Worm (Caenorhabditis elegans) whole organism, L2 larva: ENCODE data around the gene W02H5.2.

Source experiments
- C34F6.9 ChIP-seq: fragments of 150-350 bp; optimal IDR thresholded peaks from 2 replicates; lab custom pipeline; 2014; ENCODE audit warnings: missing biosample characterization, missing genetic modification characterization
- F13H6.1 ChIP-seq: sonication (generic microtip); optimal IDR thresholded peaks from 2 replicates; lab custom pipeline; 2016; ENCODE audit warnings: missing genetic modification characterization, missing compliant biosample characterization
- R02D3.7 ChIP-seq: fragments of 150-350 bp; optimal IDR thresholded peaks from 2 replicates; lab custom pipeline; 2014; ENCODE audit warnings: missing biosample characterization, missing genetic modification characterization
- Y55F3AM.14 ChIP-seq: fragments of 200-800 bp; sonication (Bioruptor generic); optimal IDR thresholded peaks from 2 replicates; lab custom pipeline; 2018; ENCODE audit warnings: mild to moderate bottlenecking, missing genetic modification characterization, missing compliant biosample characterization
- ZK546.5 ChIP-seq: sonication (generic microtip); optimal IDR thresholded peaks from 2 replicates; lab custom pipeline; 2017; ENCODE audit warnings: missing biosample characterization, missing genetic modification characterization
- aly-2 ChIP-seq: fragments of 150-350 bp; optimal IDR thresholded peaks from 2 replicates; lab custom pipeline; 2014; ENCODE audit warnings: missing biosample characterization, missing genetic modification characterization
- blmp-1 ChIP-seq: sonication (generic microtip); optimal IDR thresholded peaks from 2 replicates; lab custom pipeline; 2017; ENCODE audit warnings: missing genetic modification characterization, mild to moderate bottlenecking, missing compliant biosample characterization, antibody characterized with exemption, moderate library complexity; ENCODE audit not compliant: insufficient read depth
- crh-2 ChIP-seq: sonication (generic microtip); optimal IDR thresholded peaks from 2 replicates; lab custom pipeline; 2017; ENCODE audit warnings: missing biosample characterization, missing genetic modification characterization
- egl-27 ChIP-seq: sonication (generic microtip); optimal IDR thresholded peaks from 3 replicates; lab custom pipeline; 2017; ENCODE audit warnings: missing biosample characterization, missing genetic modification reagents, missing genetic modification characterization
- fos-1 ChIP-seq: fragments of 150-350 bp; optimal IDR thresholded peaks from 2 replicates; lab custom pipeline; 2014; ENCODE audit warnings: missing biosample characterization, missing genetic modification characterization
- gmeb-1 ChIP-seq: fragments of 150-350 bp; optimal IDR thresholded peaks from 2 replicates; lab custom pipeline; 2014; ENCODE audit warnings: missing biosample characterization, missing genetic modification characterization
- lin-11 ChIP-seq: fragments of 150-350 bp; sonication (generic microtip); optimal IDR thresholded peaks from 2 replicates; lab custom pipeline; 2014; ENCODE audit warnings: missing biosample characterization, missing genetic modification characterization, inconsistent platforms, mixed read lengths
- lin-13 ChIP-seq: fragments of 150-350 bp; optimal IDR thresholded peaks from 2 replicates; lab custom pipeline; 2014; ENCODE audit warnings: missing biosample characterization, missing genetic modification reagents, missing genetic modification characterization
- lin-39 ChIP-seq: fragments of 150-350 bp; optimal IDR thresholded peaks from 2 replicates; lab custom pipeline; 2014; ENCODE audit warnings: missing biosample characterization, missing genetic modification reagents, missing genetic modification characterization
- lsy-2 ChIP-seq, 2 experiments: fragments of 150-350 bp in 1 of 2; sonication (generic microtip) in 1 of 2; optimal IDR thresholded peaks; 2 replicates each; lab custom pipeline; 2014 to 2017; ENCODE audit warnings: missing biosample characterization in 2 of 2, missing genetic modification characterization in 2 of 2
- mab-5 ChIP-seq: fragments of 150-350 bp; optimal IDR thresholded peaks from 2 replicates; lab custom pipeline; 2014; ENCODE audit warnings: missing biosample characterization, missing genetic modification characterization
- mdl-1 ChIP-seq, 2 experiments: fragments of 150-350 bp in 1 of 2; sonication (generic microtip) in 1 of 2; optimal IDR thresholded peaks; 2 replicates each; lab custom pipeline; 2017; ENCODE audit warnings: missing biosample characterization in 2 of 2, missing genetic modification characterization in 2 of 2
- nhr-11 ChIP-seq: fragments of 150-350 bp; optimal IDR thresholded peaks from 2 replicates; lab custom pipeline; 2014; ENCODE audit warnings: missing biosample characterization, missing genetic modification characterization
- nhr-12 ChIP-seq: fragments of 150-350 bp; optimal IDR thresholded peaks from 2 replicates; lab custom pipeline; 2014; ENCODE audit warnings: missing biosample characterization, missing genetic modification characterization
- nhr-129 ChIP-seq: fragments of 150-350 bp; optimal IDR thresholded peaks from 2 replicates; lab custom pipeline; 2014; ENCODE audit warnings: missing biosample characterization, missing genetic modification characterization
- nhr-21 ChIP-seq: fragments of 150-350 bp; optimal IDR thresholded peaks from 2 replicates; lab custom pipeline; 2014; ENCODE audit warnings: missing biosample characterization, missing genetic modification characterization
- nhr-23 ChIP-seq: fragments of 150-350 bp; optimal IDR thresholded peaks from 2 replicates; lab custom pipeline; 2014; ENCODE audit warnings: missing biosample characterization, missing genetic modification reagents, missing genetic modification characterization
- nhr-25 ChIP-seq: fragments of 150-350 bp; sonication (generic microtip); optimal IDR thresholded peaks from 3 replicates; lab custom pipeline; 2014; ENCODE audit warnings: missing biosample characterization, missing genetic modification characterization
- nhr-6 ChIP-seq: fragments of 150-350 bp; optimal IDR thresholded peaks from 2 replicates; lab custom pipeline; 2014; ENCODE audit warnings: missing biosample characterization, missing genetic modification characterization
- sem-4 ChIP-seq: fragments of 150-350 bp; optimal IDR thresholded peaks from 2 replicates; lab custom pipeline; 2014; ENCODE audit warnings: missing biosample characterization, missing genetic modification reagents, missing genetic modification characterization
- skn-1 ChIP-seq: sonication (generic microtip); optimal IDR thresholded peaks from 2 replicates; lab custom pipeline; 2017; ENCODE audit warnings: missing biosample characterization, missing genetic modification characterization
- sma-3 ChIP-seq: sonication (generic microtip); optimal IDR thresholded peaks from 2 replicates; lab custom pipeline; 2016; ENCODE audit warnings: missing genetic modification reagents, missing genetic modification characterization, missing compliant biosample characterization
- sma-9 ChIP-seq, 2 experiments: fragments of 150-350 bp in 1 of 2; sonication (generic microtip) in 1 of 2; optimal IDR thresholded peaks; 2 replicates each; lab custom pipeline; 2014 to 2016; ENCODE audit warnings: missing genetic modification characterization in 2 of 2, mild to moderate bottlenecking in 1 of 2, missing biosample characterization in 1 of 2, missing compliant biosample characterization in 1 of 2, missing genetic modification reagents in 1 of 2, moderate library complexity in 1 of 2
- unc-39 ChIP-seq: fragments of 150-350 bp; optimal IDR thresholded peaks from 2 replicates; lab custom pipeline; 2014; ENCODE audit warnings: missing biosample characterization, missing genetic modification characterization
- zag-1 ChIP-seq: fragments of 150-350 bp; optimal IDR thresholded peaks from 2 replicates; lab custom pipeline; 2014; ENCODE audit warnings: missing biosample characterization, missing genetic modification characterization
- ztf-1 ChIP-seq: fragments of 200-800 bp; sonication (Bioruptor generic); conservative IDR thresholded peaks from 2 replicates; pipeline ENCODE4 v1.3.6; 2022; ENCODE audit warnings: missing genetic modification characterization, missing compliant biosample characterization
- ztf-11 ChIP-seq: sonication (generic microtip); optimal IDR thresholded peaks from 2 replicates; lab custom pipeline; 2017; ENCODE audit warnings: missing biosample characterization, missing genetic modification characterization
- ztf-4 ChIP-seq: fragments of 150-350 bp; optimal IDR thresholded peaks from 2 replicates; lab custom pipeline; 2014; ENCODE audit warnings: missing biosample characterization, missing genetic modification characterization

The W02H5.2 gene

DNA sequence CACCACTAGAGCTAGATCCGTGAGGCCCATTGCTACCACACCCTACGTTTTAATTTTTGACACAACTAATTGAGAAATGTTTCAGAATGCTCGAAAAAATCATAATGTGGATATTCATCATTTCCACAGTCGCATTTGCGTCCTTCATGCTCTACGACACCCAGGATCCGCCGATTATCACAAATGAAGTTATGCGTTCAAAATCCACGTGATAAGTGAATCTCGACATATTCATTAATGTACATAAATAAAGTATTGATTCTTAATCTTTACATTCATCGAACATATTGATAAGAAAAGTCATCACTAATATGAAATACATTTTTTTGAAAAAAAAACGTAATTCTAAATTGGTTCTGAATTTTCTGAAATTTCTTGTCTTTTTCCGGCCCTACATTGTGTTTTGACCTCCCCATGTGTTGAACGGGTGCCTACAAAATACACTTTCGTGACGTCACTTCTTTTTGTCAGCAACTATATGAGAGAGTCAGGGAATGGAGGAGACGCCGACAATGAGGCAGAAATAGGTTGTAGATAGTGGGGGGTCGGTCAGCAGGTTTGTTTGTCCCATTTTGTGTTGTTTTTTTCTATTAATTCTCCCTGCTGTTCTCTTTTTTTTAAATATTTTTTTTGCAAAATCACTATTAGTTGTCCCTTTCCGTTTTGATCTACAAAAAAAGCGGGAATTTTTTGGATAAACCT is 24.0 kb upstream of the W02H5.2 start, which contains the start of gene F53E10.1:
TSS of gene F53E10.1 (plus strand) at position 325 of the 702 bp plus-strand sequence.
- TF ChIP-seq blmp-1 (tag; lab: Kevin White, UChicago) (no peak), lin-13 (GFP tag; lab: Kevin White, UChicago) (no peak), F13H6.1 (tag; lab: Kevin White, UChicago) (peak; percentile 64), Y55F3AM.14 (GFP tag; lab: Kevin White, UChicago) (no peak), ztf-11 (tag; lab: Kevin White, UChicago) (no peak), unc-39 (no peak), crh-2 (peak; percentile 57), nhr-6 (tag; lab: Kevin White, UChicago) (peak; percentile 13), lsy-2 (tag; optimal IDR thresholded peaks at IDR 0.05; lab: Kevin White, UChicago) (peak in 1 of 2 experiments; percentile 49), fos-1 (peak; percentile 49), gmeb-1 (tag; lab: Kevin White, UChicago) (peak; percentile 69), sma-3 (GFP tag; lab: Kevin White, UChicago) (peak; percentile 60), nhr-129 (tag; lab: Kevin White, UChicago) (peak; percentile 49), nhr-25 (tag; lab: Kevin White, UChicago) (peak; percentile 70), skn-1 (tag; lab: Kevin White, UChicago) (peak; percentile 43)

ce11 chrV:2617499-2617898 is 21.6 kb upstream of the W02H5.2 start:
- TF ChIP-seq nhr-11 (tag; lab: Kevin White, UChicago) (no peak), skn-1 (tag; lab: Kevin White, UChicago) (no peak), nhr-21 (no peak)

- TF ChIP-seq sma-3 (GFP tag; lab: Kevin White, UChicago) (no peak), nhr-12 (tag; lab: Kevin White, UChicago) (no peak), blmp-1 (tag; lab: Kevin White, UChicago) (no peak), sem-4 (tag; lab: Kevin White, UChicago) (no peak), mdl-1 (tag; optimal IDR thresholded peaks at IDR 0.05; lab: Kevin White, UChicago) (no peak), sma-9 (GFP tag; optimal IDR thresholded peaks at IDR 0.05; lab: Kevin White, UChicago) (no peak), sma-9 (tag; optimal IDR thresholded peaks at IDR 0.05; lab: Kevin White, UChicago) (no peak), aly-2 (tag; lab: Kevin White, UChicago) (no peak), R02D3.7 (no peak), F13H6.1 (tag; lab: Kevin White, UChicago) (no peak), ztf-4 (tag; lab: Kevin White, UChicago) (no peak), lin-13 (GFP tag; lab: Kevin White, UChicago) (no peak), lin-39 (tag; lab: Kevin White, UChicago) (no peak), zag-1 (tag; lab: Kevin White, UChicago) (no peak), ZK546.5 (tag; lab: Kevin White, UChicago) (no peak), mab-5 (tag; lab: Kevin White, UChicago) (no peak), fos-1 (no peak), nhr-23 (tag; lab: Kevin White, UChicago) (no peak)
- TF ChIP-seq, all 48 proteins: peak for 0
These were observed 17.3 kb upstream of the W02H5.2 start, which contains the start of gene srh-271 for ce11 chrV:2621879-2622278. Gene srh-271, minus strand, starts transcription at chrV:2621979.

- TF ChIP-seq ZK546.5 (tag; lab: Kevin White, UChicago): no peak
- TF ChIP-seq ztf-11 (tag; lab: Kevin White, UChicago): no peak
- no peak for TF ChIP-seq gmeb-1 (tag; lab: Kevin White, UChicago)
- TF ChIP-seq nhr-11 (tag; lab: Kevin White, UChicago): no peak
- TF ChIP-seq sma-9 (GFP tag; optimal IDR thresholded peaks at IDR 0.05; lab: Kevin White, UChicago): no peak
- TF ChIP-seq sma-9 (tag; optimal IDR thresholded peaks at IDR 0.05; lab: Kevin White, UChicago): no peak
- TF ChIP-seq mdl-1 (tag; optimal IDR thresholded peaks at IDR 0.05; lab: Kevin White, UChicago): no peak
- TF ChIP-seq lin-11 (tag; lab: Kevin White, UChicago): no peak
- no peak for TF ChIP-seq egl-27
- no peak for TF ChIP-seq C34F6.9 (tag; lab: Kevin White, UChicago)
- TF ChIP-seq ztf-1 (GFP tag; lab: Robert Waterston, UW): no peak
- no peak for TF ChIP-seq Y55F3AM.14 (GFP tag; lab: Kevin White, UChicago)
- TF ChIP-seq nhr-129 (tag; lab: Kevin White, UChicago): no peak
- TF ChIP-seq R02D3.7: no peak
These were observed 15.4 kb upstream of the W02H5.2 start for ce11 chrV:2623765-2624164.
